Fruit fly (Drosophila melanogaster): ENCODE measurements around the gene CG14313.

The CG14313 gene

dm6 chr3R:18196991-18197801 is 5.4 kb upstream of the CG14313 start (continued):
- TF ChIP-seq so (GFP tag; IDR thresholded peaks at IDR 0.05) (no peak), CG33557 (GFP tag; optimal IDR thresholded peaks at IDR 0.05) (no peak), CG4617 (GFP tag; optimal IDR thresholded peaks at IDR 0.05; ENCODE audit: borderline replicate concordance) (no peak), CG3407 (GFP tag; optimal IDR thresholded peaks at IDR 0.05) (peak; percentile 26), CrebB (tag; optimal IDR thresholded peaks at IDR 0.05) (peak; percentile 59), caup (GFP tag; optimal IDR thresholded peaks at IDR 0.05; ENCODE audit: severe bottlenecking) (peak; percentile 34), CG16815 (GFP tag; optimal IDR thresholded peaks at IDR 0.05) (peak; percentile 66), CG4424 (GFP tag; optimal IDR thresholded peaks at IDR 0.05) (peak; percentile 60), h (optimal IDR thresholded peaks at IDR 0.05) (no peak), Gsc (GFP tag; IDR thresholded peaks at IDR 0.05) (no peak), ro (GFP tag; IDR thresholded peaks at IDR 0.05) (no peak), Pdp1 (GFP tag; optimal IDR thresholded peaks at IDR 0.05) (peak; percentile 28 to 88), CG2678 (tag; optimal IDR thresholded peaks at IDR 0.05) (peak; percentile 80), bigmax (GFP tag; optimal IDR thresholded peaks at IDR 0.05) (no peak), bsh (GFP tag; optimal IDR thresholded peaks at IDR 0.05) (peak; percentile 67 to 93), ci (GFP tag; IDR thresholded peaks at IDR 0.05) (no peak), Sin3A (optimal IDR thresholded peaks at IDR 0.05) (no peak), bab2 (GFP tag; optimal IDR thresholded peaks at IDR 0.05) (peak; percentile 62), Sox102F (GFP tag; optimal IDR thresholded peaks at IDR 0.05) (peak; percentile 60), Elba2 (GFP tag; optimal IDR thresholded peaks at IDR 0.05) (no peak), CG34224 (GFP tag; IDR thresholded peaks at IDR 0.05; ENCODE audit: partially characterized antibody) (no peak), CG9609 (GFP tag; optimal IDR thresholded peaks at IDR 0.05) (peak; percentile 14), Oaz (GFP tag; IDR thresholded peaks at IDR 0.05) (no peak), chinmo (GFP tag; IDR thresholded peaks at IDR 0.05; ENCODE audit: partially characterized antibody) (no peak), Ets97D (GFP tag; optimal IDR thresholded peaks at IDR 0.05) (no peak), row (GFP tag; IDR thresholded peaks at IDR 0.05) (no peak), grn (GFP tag; optimal IDR thresholded peaks at IDR 0.05) (no peak), CG1024 (GFP tag; IDR thresholded peaks at IDR 0.05) (no peak), CG7839 (tag; optimal IDR thresholded peaks at IDR 0.05) (peak; percentile 61), CHES-1-like (GFP tag; optimal IDR thresholded peaks at IDR 0.05) (peak; percentile 7), Optix (GFP tag; IDR thresholded peaks at IDR 0.05) (no peak), dmrt99B (tag; optimal IDR thresholded peaks at IDR 0.05) (peak; percentile 74), vvl (GFP tag; IDR thresholded peaks at IDR 0.05) (no peak), CG31441 (GFP tag; IDR thresholded peaks at IDR 0.05) (no peak), lbe (GFP tag; optimal IDR thresholded peaks at IDR 0.05) (peak; percentile 86), ind (GFP tag; optimal IDR thresholded peaks at IDR 0.05) (peak; percentile 51), CG42726 (GFP tag; IDR thresholded peaks at IDR 0.05; ENCODE audit: partially characterized antibody) (no peak), dati (GFP tag; IDR thresholded peaks at IDR 0.05) (no peak), schlank (tag; optimal IDR thresholded peaks at IDR 0.05) (no peak), Sry-δ (GFP tag; optimal IDR thresholded peaks at IDR 0.05) (no peak), danr (GFP tag; IDR thresholded peaks at IDR 0.05) (no peak), CG2875 (GFP tag; optimal IDR thresholded peaks at IDR 0.05) (peak; percentile 13), wdn (GFP tag; IDR thresholded peaks at IDR 0.05) (no peak), pita (GFP tag; optimal IDR thresholded peaks at IDR 0.05) (no peak), lola (GFP tag; optimal IDR thresholded peaks at IDR 0.05) (peak in 1 of 3 experiments; percentile 75), chm (GFP tag; IDR thresholded peaks at IDR 0.05) (no peak), Poxn (GFP tag; IDR thresholded peaks at IDR 0.05) (no peak), Abd-B (GFP tag; optimal IDR thresholded peaks at IDR 0.05) (no peak), CG9215 (GFP tag; IDR thresholded peaks at IDR 0.05) (no peak), NfI (GFP tag; optimal IDR thresholded peaks at IDR 0.05) (peak; percentile 53)
